Fruit fly (Drosophila melanogaster): ENCODE data around the gene eIF4H1.

DNA sequence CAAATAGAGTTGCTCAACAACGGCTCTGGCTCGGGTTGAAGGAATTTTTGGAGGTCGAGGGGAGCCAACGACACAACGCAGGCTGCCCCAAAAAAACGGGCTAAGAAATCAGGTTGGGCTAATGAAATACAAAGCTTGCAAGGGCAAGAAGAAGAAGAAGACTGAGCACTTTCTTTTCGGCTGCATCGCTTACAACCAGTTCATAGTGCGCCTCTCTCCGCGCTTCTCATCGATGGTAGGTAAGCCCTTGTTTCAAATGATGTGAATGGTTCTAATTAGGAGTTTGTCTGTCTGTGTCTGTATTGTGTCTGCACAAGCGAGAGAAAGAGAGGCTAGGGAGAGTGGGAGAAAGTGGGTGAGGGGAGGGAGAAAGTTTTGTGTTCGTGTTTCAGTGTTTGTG lies 8.1 kb downstream of the eIF4H1 start:
- TF ChIP-seq Pif1B (GFP tag; optimal IDR thresholded peaks at IDR 0.05) (no peak), Pif1A (GFP tag; optimal IDR thresholded peaks at IDR 0.05) (no peak), CG12605 (GFP tag; IDR thresholded peaks at IDR 0.05) (no peak), CG8301 (tag; optimal IDR thresholded peaks at IDR 0.05) (no peak), Snoo (tag; optimal IDR thresholded peaks at IDR 0.05) (no peak), EcR (GFP tag; optimal IDR thresholded peaks at IDR 0.05) (no peak), CG34367 (tag; optimal IDR thresholded peaks at IDR 0.05) (no peak), rn (GFP tag; IDR thresholded peaks at IDR 0.05) (no peak), Ets98B (GFP tag; IDR thresholded peaks at IDR 0.05) (no peak), CG14655 (GFP tag; optimal IDR thresholded peaks at IDR 0.05) (no peak), gl (tag; optimal IDR thresholded peaks at IDR 0.05) (no peak)
